Worm (Caenorhabditis elegans) whole organism, L2 larva: Measurements from ENCODE around the gene Y54E2A.5.

Source experiments
- C34F6.9 ChIP-seq: fragments of 150-350 bp; optimal IDR thresholded peaks from 2 replicates; lab custom pipeline; 2014; ENCODE audit warnings: missing biosample characterization, missing genetic modification characterization
- F13H6.1 ChIP-seq: sonication (generic microtip); optimal IDR thresholded peaks from 2 replicates; lab custom pipeline; 2016; ENCODE audit warnings: missing genetic modification characterization, missing compliant biosample characterization
- R02D3.7 ChIP-seq: fragments of 150-350 bp; optimal IDR thresholded peaks from 2 replicates; lab custom pipeline; 2014; ENCODE audit warnings: missing biosample characterization, missing genetic modification characterization
- ZK546.5 ChIP-seq: sonication (generic microtip); optimal IDR thresholded peaks from 2 replicates; lab custom pipeline; 2017; ENCODE audit warnings: missing biosample characterization, missing genetic modification characterization
- alr-1 ChIP-seq: fragments of 150-350 bp; optimal IDR thresholded peaks from 2 replicates; lab custom pipeline; 2014; ENCODE audit warnings: missing biosample characterization, missing genetic modification characterization
- aly-2 ChIP-seq: fragments of 150-350 bp; optimal IDR thresholded peaks from 2 replicates; lab custom pipeline; 2014; ENCODE audit warnings: missing biosample characterization, missing genetic modification characterization
- ama-1 ChIP-seq: fragments of 150-350 bp; optimal IDR thresholded peaks from 2 replicates; lab custom pipeline; 2018; ENCODE audit warnings: inconsistent platforms
- blmp-1 ChIP-seq: sonication (generic microtip); optimal IDR thresholded peaks from 2 replicates; lab custom pipeline; 2017; ENCODE audit warnings: missing genetic modification characterization, mild to moderate bottlenecking, missing compliant biosample characterization, antibody characterized with exemption, moderate library complexity; ENCODE audit not compliant: insufficient read depth
- ceh-16 ChIP-seq: fragments of 150-350 bp; optimal IDR thresholded peaks from 2 replicates; lab custom pipeline; 2014; ENCODE audit warnings: missing biosample characterization, missing genetic modification characterization
- ceh-82 ChIP-seq: fragments of 150-350 bp; optimal IDR thresholded peaks from 2 replicates; lab custom pipeline; 2014; ENCODE audit warnings: missing biosample characterization, missing genetic modification characterization
- crh-2 ChIP-seq: sonication (generic microtip); optimal IDR thresholded peaks from 2 replicates; lab custom pipeline; 2017; ENCODE audit warnings: missing biosample characterization, missing genetic modification characterization
- dmd-4 ChIP-seq: sonication (generic microtip); optimal IDR thresholded peaks from 2 replicates; lab custom pipeline; 2017; ENCODE audit warnings: missing biosample characterization, missing genetic modification characterization
- elt-1 ChIP-seq: fragments of 150-350 bp; optimal IDR thresholded peaks from 2 replicates; lab custom pipeline; 2014; ENCODE audit warnings: missing biosample characterization, missing genetic modification characterization
- elt-3 ChIP-seq: sonication (generic microtip); optimal IDR thresholded peaks from 2 replicates; lab custom pipeline; 2017; ENCODE audit warnings: missing biosample characterization, missing genetic modification characterization
- lin-11 ChIP-seq: fragments of 150-350 bp; sonication (generic microtip); optimal IDR thresholded peaks from 2 replicates; lab custom pipeline; 2014; ENCODE audit warnings: missing biosample characterization, missing genetic modification characterization, inconsistent platforms, mixed read lengths
- lin-13 ChIP-seq: fragments of 150-350 bp; optimal IDR thresholded peaks from 2 replicates; lab custom pipeline; 2014; ENCODE audit warnings: missing biosample characterization, missing genetic modification reagents, missing genetic modification characterization
- lin-39 ChIP-seq: fragments of 150-350 bp; optimal IDR thresholded peaks from 2 replicates; lab custom pipeline; 2014; ENCODE audit warnings: missing biosample characterization, missing genetic modification reagents, missing genetic modification characterization
- lsy-2 ChIP-seq, 2 experiments: fragments of 150-350 bp in 1 of 2; sonication (generic microtip) in 1 of 2; optimal IDR thresholded peaks; 2 replicates each; lab custom pipeline; 2014 to 2017; ENCODE audit warnings: missing biosample characterization in 2 of 2, missing genetic modification characterization in 2 of 2
- mab-5 ChIP-seq: fragments of 150-350 bp; optimal IDR thresholded peaks from 2 replicates; lab custom pipeline; 2014; ENCODE audit warnings: missing biosample characterization, missing genetic modification characterization
- mdl-1 ChIP-seq, 2 experiments: fragments of 150-350 bp in 1 of 2; sonication (generic microtip) in 1 of 2; optimal IDR thresholded peaks; 2 replicates each; lab custom pipeline; 2017; ENCODE audit warnings: missing biosample characterization in 2 of 2, missing genetic modification characterization in 2 of 2
- nhr-10 ChIP-seq: sonication (generic microtip); optimal IDR thresholded peaks from 2 replicates; lab custom pipeline; 2017; ENCODE audit warnings: missing biosample characterization, missing genetic modification characterization
- nhr-11 ChIP-seq: fragments of 150-350 bp; optimal IDR thresholded peaks from 2 replicates; lab custom pipeline; 2014; ENCODE audit warnings: missing biosample characterization, missing genetic modification characterization
- nhr-21 ChIP-seq: fragments of 150-350 bp; optimal IDR thresholded peaks from 2 replicates; lab custom pipeline; 2014; ENCODE audit warnings: missing biosample characterization, missing genetic modification characterization
- nhr-23 ChIP-seq: fragments of 150-350 bp; optimal IDR thresholded peaks from 2 replicates; lab custom pipeline; 2014; ENCODE audit warnings: missing biosample characterization, missing genetic modification reagents, missing genetic modification characterization
- nhr-237 ChIP-seq: fragments of 150-350 bp; optimal IDR thresholded peaks from 2 replicates; lab custom pipeline; 2014; ENCODE audit warnings: missing biosample characterization, missing genetic modification characterization
- nhr-25 ChIP-seq: fragments of 150-350 bp; sonication (generic microtip); optimal IDR thresholded peaks from 3 replicates; lab custom pipeline; 2014; ENCODE audit warnings: missing biosample characterization, missing genetic modification characterization
- nhr-6 ChIP-seq: fragments of 150-350 bp; optimal IDR thresholded peaks from 2 replicates; lab custom pipeline; 2014; ENCODE audit warnings: missing biosample characterization, missing genetic modification characterization
- nhr-77 ChIP-seq: fragments of 150-350 bp; optimal IDR thresholded peaks from 2 replicates; lab custom pipeline; 2014; ENCODE audit warnings: missing biosample characterization, missing genetic modification characterization
- peb-1 ChIP-seq: fragments of 150-350 bp; optimal IDR thresholded peaks from 2 replicates; lab custom pipeline; 2014; ENCODE audit warnings: missing biosample characterization, missing genetic modification characterization
- sem-4 ChIP-seq: fragments of 150-350 bp; optimal IDR thresholded peaks from 2 replicates; lab custom pipeline; 2014; ENCODE audit warnings: missing biosample characterization, missing genetic modification reagents, missing genetic modification characterization
- skn-1 ChIP-seq: sonication (generic microtip); optimal IDR thresholded peaks from 2 replicates; lab custom pipeline; 2017; ENCODE audit warnings: missing biosample characterization, missing genetic modification characterization
- sma-9 ChIP-seq, 2 experiments: fragments of 150-350 bp in 1 of 2; sonication (generic microtip) in 1 of 2; optimal IDR thresholded peaks; 2 replicates each; lab custom pipeline; 2014 to 2016; ENCODE audit warnings: missing genetic modification characterization in 2 of 2, mild to moderate bottlenecking in 1 of 2, missing biosample characterization in 1 of 2, missing compliant biosample characterization in 1 of 2, missing genetic modification reagents in 1 of 2, moderate library complexity in 1 of 2
- unc-39 ChIP-seq: fragments of 150-350 bp; optimal IDR thresholded peaks from 2 replicates; lab custom pipeline; 2014; ENCODE audit warnings: missing biosample characterization, missing genetic modification characterization
- unc-55 ChIP-seq: fragments of 150-350 bp; sonication (generic microtip); optimal IDR thresholded peaks from 3 replicates; lab custom pipeline; 2014; ENCODE audit warnings: missing biosample characterization, missing genetic modification reagents, missing genetic modification characterization
- unc-62 ChIP-seq: fragments of 150-350 bp; optimal IDR thresholded peaks from 2 replicates; lab custom pipeline; 2014; ENCODE audit warnings: missing biosample characterization, missing genetic modification reagents, missing genetic modification characterization
- zag-1 ChIP-seq: fragments of 150-350 bp; optimal IDR thresholded peaks from 2 replicates; lab custom pipeline; 2014; ENCODE audit warnings: missing biosample characterization, missing genetic modification characterization
- ztf-1 ChIP-seq: fragments of 200-800 bp; sonication (Bioruptor generic); conservative IDR thresholded peaks from 2 replicates; pipeline ENCODE4 v1.3.6; 2022; ENCODE audit warnings: missing genetic modification characterization, missing compliant biosample characterization
- ztf-11 ChIP-seq: sonication (generic microtip); optimal IDR thresholded peaks from 2 replicates; lab custom pipeline; 2017; ENCODE audit warnings: missing biosample characterization, missing genetic modification characterization

The Y54E2A.5 gene

DNA sequence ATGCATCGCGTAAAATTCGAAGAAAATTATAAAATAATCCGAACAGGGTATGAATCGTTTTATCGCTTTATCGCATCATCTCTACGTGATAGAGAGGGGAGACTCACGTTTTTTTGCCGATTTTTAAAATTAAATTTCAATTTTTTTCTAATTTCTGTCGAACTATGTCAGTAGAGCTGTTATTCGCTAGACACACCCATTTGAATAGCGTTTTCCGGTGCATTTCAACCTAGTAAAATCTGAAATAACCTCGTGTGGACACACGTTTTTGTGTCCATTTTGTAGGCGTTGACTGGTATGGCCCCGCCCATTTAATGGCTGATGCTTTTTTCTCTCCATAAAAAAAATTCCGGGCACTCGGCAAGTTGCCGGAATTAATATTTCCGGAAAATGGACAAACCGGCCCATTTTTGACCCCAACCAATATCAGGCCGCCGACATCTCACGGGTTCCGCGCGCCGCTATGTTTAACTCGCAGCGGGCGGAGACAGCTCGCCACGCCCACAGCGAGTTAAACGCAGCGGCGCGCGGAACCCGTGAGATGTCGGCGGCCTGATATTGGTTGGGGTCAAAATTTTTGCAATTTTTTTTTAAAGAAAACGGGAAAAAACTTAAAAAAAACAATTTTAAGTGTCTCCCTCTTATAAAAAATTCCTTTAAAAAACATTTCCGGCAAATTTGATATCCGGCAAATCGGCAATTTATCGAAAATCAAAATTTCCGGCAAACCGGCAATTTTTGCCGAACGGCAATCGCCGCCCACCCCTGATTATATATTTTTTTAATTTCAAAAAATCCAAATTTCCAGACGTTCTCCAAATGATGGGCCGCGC, 15.6 kb upstream of the Y54E2A.5 start, which contains the start of gene Y54E2A.7:
TSS of gene Y54E2A.7 (minus strand) at position 51 of the 833 bp plus-strand sequence.
- no peak for TF ChIP-seq ama-1 (lab: Kevin White, UChicago)
- no peak for TF ChIP-seq blmp-1 (tag; lab: Kevin White, UChicago)
- TF ChIP-seq lin-11, result no peak
- no peak for TF ChIP-seq unc-55
- TF ChIP-seq mdl-1 (tag; optimal IDR thresholded peaks at IDR 0.05; lab: Kevin White, UChicago), result no peak
- no peak for TF ChIP-seq C34F6.9 (tag; lab: Kevin White, UChicago)
- no peak for TF ChIP-seq F13H6.1 (tag; lab: Kevin White, UChicago)
- no peak for TF ChIP-seq crh-2 (tag; lab: Kevin White, UChicago)
- no peak for TF ChIP-seq elt-1
- TF ChIP-seq lsy-2 (tag; optimal IDR thresholded peaks at IDR 0.05; lab: Kevin White, UChicago), result no peak
- TF ChIP-seq sem-4, result no peak
- TF ChIP-seq ZK546.5 (tag; lab: Kevin White, UChicago), result no peak
- no peak for TF ChIP-seq skn-1 (tag; lab: Kevin White, UChicago)
- no peak for TF ChIP-seq nhr-237 (tag; lab: Kevin White, UChicago)
- no peak for TF ChIP-seq ceh-82 (tag; lab: Kevin White, UChicago)
- TF ChIP-seq nhr-77 (tag; lab: Kevin White, UChicago), result no peak
- TF ChIP-seq sma-9 (GFP tag; optimal IDR thresholded peaks at IDR 0.05; lab: Kevin White, UChicago), result no peak
- TF ChIP-seq sma-9 (tag; optimal IDR thresholded peaks at IDR 0.05; lab: Kevin White, UChicago), result no peak
- TF ChIP-seq nhr-25 (tag; lab: Kevin White, UChicago), result no peak
- TF ChIP-seq lin-39, result no peak
- TF ChIP-seq, all 48 proteins: peak for 0

DNA sequence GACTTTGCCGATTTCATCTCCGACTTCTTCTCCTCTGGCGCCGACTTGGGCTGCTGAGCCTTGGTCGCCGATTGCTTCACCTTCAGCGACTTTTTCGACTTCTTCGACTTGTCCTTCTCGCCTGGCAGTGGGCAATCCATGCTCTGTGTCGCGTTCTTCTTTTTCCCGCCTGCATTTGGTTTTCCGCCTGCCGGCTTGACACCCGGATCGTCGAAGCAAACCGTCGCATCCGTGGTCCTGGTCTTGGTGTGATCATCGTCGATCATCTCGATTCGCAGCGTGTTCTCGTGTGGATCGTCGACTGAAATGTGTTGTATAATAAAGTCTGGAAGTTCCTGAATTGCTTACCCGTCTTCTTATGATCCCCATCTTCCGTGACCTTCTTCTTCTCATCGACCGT, 14.5 kb upstream of the Y54E2A.5 start:
- TF ChIP-seq mdl-1 (tag; optimal IDR thresholded peaks at IDR 0.05; lab: Kevin White, UChicago) (no peak), unc-39 (no peak), sma-9 (GFP tag; optimal IDR thresholded peaks at IDR 0.05; lab: Kevin White, UChicago) (no peak), sma-9 (tag; optimal IDR thresholded peaks at IDR 0.05; lab: Kevin White, UChicago) (no peak), lin-11 (no peak), nhr-10 (tag; lab: Kevin White, UChicago) (no peak), aly-2 (no peak), elt-3 (tag; lab: Kevin White, UChicago) (no peak), nhr-25 (tag; lab: Kevin White, UChicago) (no peak), sem-4 (no peak), ztf-1 (GFP tag; lab: Robert Waterston, UW) (no peak), peb-1 (no peak), lsy-2 (tag; optimal IDR thresholded peaks at IDR 0.05; lab: Kevin White, UChicago) (no peak), ZK546.5 (tag; lab: Kevin White, UChicago) (no peak), lin-13 (GFP tag; lab: Kevin White, UChicago) (no peak), R02D3.7 (tag; lab: Kevin White, UChicago) (no peak), nhr-77 (tag; lab: Kevin White, UChicago) (no peak), nhr-11 (tag; lab: Kevin White, UChicago) (no peak)

DNA sequence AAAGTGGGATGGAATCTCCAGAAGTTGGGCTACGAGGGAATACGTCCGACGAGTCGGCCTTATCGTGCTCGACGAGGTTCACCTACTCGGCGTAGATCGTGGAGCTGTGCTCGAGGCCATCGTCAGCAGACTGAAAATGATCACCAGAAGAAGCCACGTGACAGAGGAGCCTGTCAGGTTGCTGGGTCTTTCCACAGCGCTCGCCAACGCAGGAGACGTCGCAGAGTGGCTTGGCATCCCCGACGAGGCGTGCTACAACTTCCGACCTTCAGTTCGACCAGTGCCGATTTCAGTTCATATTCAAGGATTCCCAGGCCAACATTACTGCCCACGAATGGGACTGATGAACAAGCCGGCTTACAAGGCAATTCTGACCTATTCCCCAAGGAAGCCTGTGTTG, 13.5 kb upstream of the Y54E2A.5 start:
- no peak for TF ChIP-seq nhr-21
- TF ChIP-seq ztf-11 (tag; lab: Kevin White, UChicago), result no peak
- no peak for TF ChIP-seq aly-2
- no peak for TF ChIP-seq elt-1
- TF ChIP-seq ceh-16 (tag; lab: Kevin White, UChicago), result no peak
- TF ChIP-seq nhr-237 (tag; lab: Kevin White, UChicago), result no peak
- TF ChIP-seq nhr-6, result no peak
- TF ChIP-seq zag-1 (tag; lab: Kevin White, UChicago), result no peak
- TF ChIP-seq alr-1 (tag; lab: Kevin White, UChicago), result no peak
- no peak for TF ChIP-seq peb-1
- no peak for TF ChIP-seq sem-4
- TF ChIP-seq mdl-1 (tag; optimal IDR thresholded peaks at IDR 0.05; lab: Kevin White, UChicago), result no peak
- TF ChIP-seq unc-39, result no peak
- TF ChIP-seq crh-2 (tag; lab: Kevin White, UChicago), result no peak
- no peak for TF ChIP-seq C34F6.9 (tag; lab: Kevin White, UChicago)
- no peak for TF ChIP-seq lin-39
- no peak for TF ChIP-seq R02D3.7 (tag; lab: Kevin White, UChicago)
- no peak for TF ChIP-seq ceh-82 (tag; lab: Kevin White, UChicago)

DNA sequence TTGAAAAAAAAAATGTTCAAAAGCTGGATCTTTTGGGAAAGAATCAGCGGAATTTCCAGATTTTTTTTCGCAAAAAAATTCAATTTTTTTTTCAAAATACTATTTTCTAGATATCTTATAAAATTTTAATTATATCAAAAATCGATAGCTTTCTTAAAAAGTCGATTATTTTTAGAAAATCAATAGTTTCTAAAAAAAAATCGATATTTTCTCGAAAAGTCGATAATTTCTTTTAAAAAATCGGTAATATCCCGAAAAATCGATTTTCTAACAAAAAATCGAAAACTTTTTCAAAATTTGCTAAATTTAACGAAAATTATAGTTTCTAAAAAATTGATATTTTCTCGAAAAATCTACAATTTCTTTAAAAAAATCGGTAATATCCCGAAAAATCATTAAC, 11.2 kb upstream of the Y54E2A.5 start:
- no peak for TF ChIP-seq nhr-23 (tag; lab: Kevin White, UChicago)
- TF ChIP-seq nhr-10 (tag; lab: Kevin White, UChicago), result no peak
- no peak for TF ChIP-seq elt-1
- TF ChIP-seq ama-1 (lab: Kevin White, UChicago), result no peak
- no peak for TF ChIP-seq dmd-4 (tag; lab: Kevin White, UChicago)
- no peak for TF ChIP-seq ztf-11 (tag; lab: Kevin White, UChicago)
- TF ChIP-seq nhr-237 (tag; lab: Kevin White, UChicago), result no peak
- TF ChIP-seq alr-1 (tag; lab: Kevin White, UChicago), result no peak
- TF ChIP-seq zag-1 (tag; lab: Kevin White, UChicago), result no peak
- no peak for TF ChIP-seq unc-62 (GFP tag; lab: Kevin White, UChicago)
- no peak for TF ChIP-seq nhr-11 (tag; lab: Kevin White, UChicago)
- TF ChIP-seq lin-13 (GFP tag; lab: Kevin White, UChicago), result no peak
- no peak for TF ChIP-seq lsy-2 (tag; optimal IDR thresholded peaks at IDR 0.05; lab: Kevin White, UChicago)
- TF ChIP-seq mab-5 (tag; lab: Kevin White, UChicago), result no peak
- TF ChIP-seq aly-2, result no peak
